Fruit fly (Drosophila melanogaster): Measurements from ENCODE around the gene CG11857.
A peak's percentile ranks its signal among the peaks of the same experiment; 100 is the strongest.

The CG11857 gene

DNA sequence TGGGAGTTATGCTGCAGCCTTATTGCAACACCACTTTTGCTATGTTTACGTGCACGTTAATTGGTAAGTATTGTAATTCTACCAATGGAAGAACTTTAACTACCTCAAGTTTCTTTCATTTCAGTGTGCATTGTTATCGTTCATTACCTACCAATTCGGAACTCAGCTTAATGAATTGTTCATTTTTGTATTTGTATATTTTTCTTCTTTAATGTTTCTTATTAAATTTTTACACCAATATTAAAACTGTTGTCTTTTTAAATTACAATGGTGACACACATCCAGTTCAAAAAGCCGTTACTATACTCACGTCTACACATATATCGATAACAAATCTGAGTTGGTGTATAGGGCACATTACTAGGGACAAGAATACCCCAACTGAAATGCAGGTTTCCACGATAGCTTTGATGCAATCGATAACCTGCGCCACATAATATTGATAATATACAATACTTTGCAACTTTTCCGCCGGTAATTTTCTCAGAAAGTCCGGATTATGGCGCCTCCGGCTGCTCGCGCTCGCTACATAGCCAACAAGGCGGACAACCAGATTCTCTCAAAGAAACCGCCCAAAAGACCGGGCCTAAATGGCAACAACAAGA is 37.4 kb upstream of the CG11857 start, which contains the start of gene Alg9 (continued):
- TF ChIP-seq Dref (GFP tag; IDR thresholded peaks at IDR 0.05) (peak; percentile 94), cwo (GFP tag; optimal IDR thresholded peaks at IDR 0.05) (no peak), salm (tag; optimal IDR thresholded peaks at IDR 0.05) (no peak), CG15479 (GFP tag; optimal IDR thresholded peaks at IDR 0.05) (no peak), sens (GFP tag) (peak; percentile 72), Doc3 (GFP tag; IDR thresholded peaks at IDR 0.05; ENCODE audit: partially characterized antibody) (peak; percentile 83), CG2129 (GFP tag; IDR thresholded peaks at IDR 0.05; ENCODE audit: partially characterized antibody) (peak; percentile 69), tio (GFP tag; optimal IDR thresholded peaks at IDR 0.05) (no peak), stwl (tag; optimal IDR thresholded peaks at IDR 0.05) (peak; percentile 93), E2f2 (GFP tag; IDR thresholded peaks at IDR 0.05) (peak; percentile 71), CG5245 (GFP tag; optimal IDR thresholded peaks at IDR 0.05) (no peak), CG4854 (GFP tag; optimal IDR thresholded peaks at IDR 0.05) (no peak), inv (GFP tag; IDR thresholded peaks at IDR 0.05; ENCODE audit: partially characterized antibody) (peak; percentile 83), phol (tag; optimal IDR thresholded peaks at IDR 0.05) (peak; percentile 33), Dfd (GFP tag; optimal IDR thresholded peaks at IDR 0.05) (peak in 1 of 2 experiments; percentile 30), Atf3 (GFP tag; optimal IDR thresholded peaks at IDR 0.05) (no peak), ems (GFP tag; optimal IDR thresholded peaks at IDR 0.05) (peak; percentile 16), vfl (GFP tag; optimal IDR thresholded peaks at IDR 0.05) (no peak), CG3995 (GFP tag; optimal IDR thresholded peaks at IDR 0.05) (no peak), knrl (GFP tag; IDR thresholded peaks at IDR 0.05; ENCODE audit: partially characterized antibody) (peak; percentile 89), pan (optimal IDR thresholded peaks at IDR 0.05) (no peak), pan (GFP tag; optimal IDR thresholded peaks at IDR 0.05 in 1 of 2, IDR thresholded peaks at IDR 0.05 in 1 of 2) (no peak), trem (tag; optimal IDR thresholded peaks at IDR 0.05) (peak; percentile 58), CG13123 (GFP tag; optimal IDR thresholded peaks at IDR 0.05) (no peak), vnd (GFP tag; IDR thresholded peaks at IDR 0.05; ENCODE audit: partially characterized antibody) (peak; percentile 88), Oli (tag; optimal IDR thresholded peaks at IDR 0.05) (no peak), esg (GFP tag; conservative IDR thresholded peaks at IDR 0.05) (no peak), amos (GFP tag; IDR thresholded peaks at IDR 0.05; ENCODE audit: partially characterized antibody) (peak; percentile 89), Adf1 (GFP tag; IDR thresholded peaks at IDR 0.05) (peak; percentile 11; the same call in 1 of the 2 replicates), Tbp (GFP tag; optimal IDR thresholded peaks at IDR 0.05) (no peak), CG9932 (GFP tag; IDR thresholded peaks at IDR 0.05) (peak; percentile 30; the same call in 1 of the 2 replicates), ken (GFP tag; IDR thresholded peaks at IDR 0.05) (0 out of 3 replicates have a peak, but pooled peaks have one; percentile 24), CG7928 (GFP tag; optimal IDR thresholded peaks at IDR 0.05) (no peak), MESR4 (GFP tag; optimal IDR thresholded peaks at IDR 0.05) (peak; percentile 8), Dip3 (GFP tag; optimal IDR thresholded peaks at IDR 0.05) (no peak), CG12659 (GFP tag; optimal IDR thresholded peaks at IDR 0.05) (peak; percentile 31), CG1529 (GFP tag; optimal IDR thresholded peaks at IDR 0.05) (no peak), ato (GFP tag; IDR thresholded peaks at IDR 0.05; ENCODE audit: partially characterized antibody) (peak; percentile 86), Fer3 (tag; optimal IDR thresholded peaks at IDR 0.05) (no peak), klu (GFP tag; IDR thresholded peaks at IDR 0.05) (no peak), Six4 (GFP tag; optimal IDR thresholded peaks at IDR 0.05) (peak; percentile 13), CG34224 (GFP tag; IDR thresholded peaks at IDR 0.05; ENCODE audit: partially characterized antibody) (peak; percentile 94), chinmo (GFP tag; IDR thresholded peaks at IDR 0.05; ENCODE audit: partially characterized antibody) (peak; percentile 96), Opbp (GFP tag; IDR thresholded peaks at IDR 0.05; ENCODE audit: partially characterized antibody) (peak; percentile 90; the same call in 2 of the 3 replicates), CG18011 (GFP tag; optimal IDR thresholded peaks at IDR 0.05) (no peak), Rx (GFP tag; IDR thresholded peaks at IDR 0.05) (no peak), CG8290 (GFP tag; optimal IDR thresholded peaks at IDR 0.05) (no peak), CG8290 (tag; optimal IDR thresholded peaks at IDR 0.05) (no peak), CG4360 (GFP tag; IDR thresholded peaks at IDR 0.05) (no peak), gfzf (GFP tag; optimal IDR thresholded peaks at IDR 0.05) (peak; percentile 42)
